Worm (Caenorhabditis elegans): ENCODE data around the gene let-60.

- TF ChIP-seq fkh-10 (GFP tag; optimal IDR thresholded peaks at IDR 0.05): no peak
- TF ChIP-seq snpc-4 (tag; optimal IDR thresholded peaks at IDR 0.05): no peak
- TF ChIP-seq nhr-11 (tag; optimal IDR thresholded peaks at IDR 0.05): no peak
- TF ChIP-seq elt-3 (tag; optimal IDR thresholded peaks at IDR 0.05): no peak
Measured at ce11 chrIV:11693493-11693892, 2.6 kb upstream of the let-60 start, which contains the start of gene ZK792.12.
